Fruit fly (Drosophila melanogaster): ENCODE results near the gene mtgo.

dm6 chr2L:16687863-16688262 lies 143.0 kb downstream of the mtgo start:
- TF ChIP-seq CG8290 (GFP tag; optimal IDR thresholded peaks at IDR 0.05) (no peak), CG8290 (tag; optimal IDR thresholded peaks at IDR 0.05) (no peak), ERR (GFP tag; optimal IDR thresholded peaks at IDR 0.05) (no peak), Dll (GFP tag; IDR thresholded peaks at IDR 0.05; ENCODE audit: partially characterized antibody) (no peak), Side (GFP tag; optimal IDR thresholded peaks at IDR 0.05) (no peak), CG9876 (GFP tag; optimal IDR thresholded peaks at IDR 0.05) (no peak), CG11560 (tag; IDR thresholded peaks at IDR 0.05) (no peak), Asciz (GFP tag; optimal IDR thresholded peaks at IDR 0.05) (no peak), lab (GFP tag; optimal IDR thresholded peaks at IDR 0.05) (no peak), hkb (optimal IDR thresholded peaks at IDR 0.05) (no peak), hkb (GFP tag; IDR thresholded peaks at IDR 0.05) (no peak), vvl (GFP tag; IDR thresholded peaks at IDR 0.05) (no peak), Aef1 (GFP tag; IDR thresholded peaks at IDR 0.05) (no peak)

Data from whole organism, embryonic.